Worm (Caenorhabditis elegans) whole organism, L4 larva: ENCODE results near the gene atf-8.

Source experiments
- D1046.2 ChIP-seq: fragments of 200-800 bp; sonication (Bioruptor generic); IDR thresholded peaks from 2 replicates; pipeline ENCODE4 v1.3.6; 2022; ENCODE audit warnings: missing genetic modification characterization, missing compliant biosample characterization
- F10B5.3 ChIP-seq: sonication (generic microtip); optimal IDR thresholded peaks from 2 replicates; lab custom pipeline; 2016; ENCODE audit warnings: mild to moderate bottlenecking, missing genetic modification characterization, missing compliant biosample characterization
- F44E2.7 ChIP-seq: fragments of 200-800 bp; sonication (Bioruptor generic); IDR thresholded peaks from 2 replicates; pipeline ENCODE4 v2.1.2; 2022; ENCODE audit warnings: missing genetic modification characterization, missing compliant biosample characterization
- T26A8.4 ChIP-seq: fragments of 200-800 bp; sonication (Bioruptor generic); IDR thresholded peaks from 2 replicates; pipeline ENCODE4 v1.3.6; 2022; ENCODE audit warnings: missing genetic modification characterization, missing compliant biosample characterization
- Y5F2A.4 ChIP-seq: fragments of 200-800 bp; sonication (Bioruptor generic); optimal IDR thresholded peaks from 2 replicates; lab custom pipeline; 2018; ENCODE audit warnings: mild to moderate bottlenecking, missing genetic modification characterization, missing compliant biosample characterization
- Y75B8A.6 ChIP-seq: fragments of 200-800 bp; sonication (Bioruptor generic); IDR thresholded peaks from 2 replicates; pipeline ENCODE4 v1.3.6; 2022; ENCODE audit warnings: missing genetic modification reagents, missing genetic modification characterization, missing compliant biosample characterization
- ZK546.5 ChIP-seq, 2 experiments: sonication (generic microtip); optimal IDR thresholded peaks; 2 replicates each; lab custom pipeline; 2017; ENCODE audit warnings: missing biosample characterization in 2 of 2, missing genetic modification characterization in 2 of 2
- aha-1 ChIP-seq: fragments of 150-350 bp; peaks from one replicate; lab custom pipeline; 2014; ENCODE audit warnings: missing biosample characterization, missing genetic modification characterization
- ceh-20 ChIP-seq: fragments of 200-800 bp; sonication (Bioruptor generic); IDR thresholded peaks from 2 replicates; pipeline ENCODE4 v1.3.6; 2022; ENCODE audit warnings: missing genetic modification reagents, missing genetic modification characterization, missing compliant biosample characterization
- ceh-82 ChIP-seq: sonication (generic microtip); optimal IDR thresholded peaks from 2 replicates; lab custom pipeline; 2017; ENCODE audit warnings: missing biosample characterization, missing genetic modification characterization
- daf-12 ChIP-seq: fragments of 150-350 bp; optimal IDR thresholded peaks from 2 replicates; lab custom pipeline; 2014; ENCODE audit warnings: missing biosample characterization, missing genetic modification reagents, missing genetic modification characterization
- daf-16 ChIP-seq, 3 experiments: sonication (generic microtip); optimal IDR thresholded peaks; 2 replicates each; lab custom pipeline; 2016 to 2017; ENCODE audit warnings: missing genetic modification characterization in 3 of 3, missing genetic modification reagents in 3 of 3, mild to moderate bottlenecking in 2 of 3, missing compliant biosample characterization in 2 of 3, missing biosample characterization in 1 of 3, moderate library complexity in 1 of 3
- daf-19 ChIP-seq: fragments of 200-800 bp; sonication (Bioruptor generic); conservative IDR thresholded peaks from 2 replicates; pipeline ENCODE4 v1.3.6; 2022; ENCODE audit warnings: missing genetic modification characterization, missing compliant biosample characterization
- duxl-1 ChIP-seq: sonication (generic microtip); optimal IDR thresholded peaks from 2 replicates; lab custom pipeline; 2016; ENCODE audit warnings: mild to moderate bottlenecking, missing genetic modification characterization, moderate library complexity, missing compliant biosample characterization; ENCODE audit not compliant: poor library complexity
- dve-1 ChIP-seq: sonication (generic microtip); optimal IDR thresholded peaks from 2 replicates; lab custom pipeline; 2017; ENCODE audit warnings: antibody characterized with exemption, mild to moderate bottlenecking, missing genetic modification characterization, missing compliant biosample characterization; ENCODE audit not compliant: insufficient read depth
- egl-27 ChIP-seq: sonication (generic microtip); optimal IDR thresholded peaks from 3 replicates; lab custom pipeline; 2017; ENCODE audit warnings: missing biosample characterization, missing genetic modification reagents, missing genetic modification characterization
- egl-43 ChIP-seq: fragments of 200-800 bp; sonication (Bioruptor generic); IDR thresholded peaks from 2 replicates; pipeline ENCODE4 v1.3.6; 2022; ENCODE audit warnings: missing genetic modification reagents, missing genetic modification characterization, missing compliant biosample characterization
- fkh-10 ChIP-seq: fragments of 150-350 bp; optimal IDR thresholded peaks from 2 replicates; lab custom pipeline; 2014; ENCODE audit warnings: missing biosample characterization, missing genetic modification reagents, missing genetic modification characterization
- fos-1 ChIP-seq: fragments of 150-350 bp; optimal IDR thresholded peaks from 2 replicates; lab custom pipeline; 2014; ENCODE audit warnings: missing biosample characterization, missing genetic modification characterization
- gei-8 ChIP-seq: fragments of 200-800 bp; sonication (Bioruptor generic); optimal IDR thresholded peaks from 2 replicates; lab custom pipeline; 2018; ENCODE audit warnings: mild to moderate bottlenecking, missing genetic modification characterization, missing compliant biosample characterization
- hlh-11 ChIP-seq: fragments of 200-800 bp; sonication (Bioruptor generic); optimal IDR thresholded peaks from 2 replicates; lab custom pipeline; 2018; ENCODE audit warnings: mild to moderate bottlenecking, missing genetic modification characterization, missing compliant biosample characterization
- jun-1 ChIP-seq: fragments of 150-350 bp; optimal IDR thresholded peaks from 2 replicates; lab custom pipeline; 2014; ENCODE audit warnings: missing biosample characterization, missing genetic modification reagents, missing genetic modification characterization
- lin-13 ChIP-seq: fragments of 150-350 bp; optimal IDR thresholded peaks from 2 replicates; lab custom pipeline; 2014; ENCODE audit warnings: missing biosample characterization, missing genetic modification reagents, missing genetic modification characterization
- lin-38 ChIP-seq: fragments of 200-800 bp; sonication (Bioruptor generic); IDR thresholded peaks from 2 replicates; pipeline ENCODE4 v1.3.6; 2022; ENCODE audit warnings: missing genetic modification reagents, missing genetic modification characterization, missing compliant biosample characterization
- lir-3 ChIP-seq: sonication (generic microtip); optimal IDR thresholded peaks from 2 replicates; lab custom pipeline; 2016; ENCODE audit warnings: mild to moderate bottlenecking, missing genetic modification characterization, missing compliant biosample characterization
- lsy-2 ChIP-seq, 2 experiments: fragments of 150-350 bp in 1 of 2; sonication (generic microtip) in 1 of 2; optimal IDR thresholded peaks; 2 replicates each; lab custom pipeline; 2014 to 2017; ENCODE audit warnings: missing biosample characterization in 2 of 2, missing genetic modification characterization in 2 of 2
- madf-5 ChIP-seq, 2 experiments: fragments of 200-800 bp; sonication (Bioruptor generic); IDR thresholded peaks; 2 replicates each; pipeline ENCODE4 v1.3.6; 2022; ENCODE audit warnings: missing compliant biosample characterization in 2 of 2, missing genetic modification characterization in 2 of 2
- madf-9 ChIP-seq: fragments of 200-800 bp; sonication (Bioruptor generic); conservative IDR thresholded peaks from 2 replicates; pipeline ENCODE4 v1.3.6; 2022; ENCODE audit warnings: missing genetic modification reagents, missing genetic modification characterization, missing compliant biosample characterization
- mep-1 ChIP-seq: fragments of 150-350 bp; sonication (generic microtip); optimal IDR thresholded peaks from 3 replicates; lab custom pipeline; 2014; ENCODE audit warnings: missing biosample characterization, missing genetic modification characterization
- nhr-10 ChIP-seq: fragments of 150-350 bp; optimal IDR thresholded peaks from 2 replicates; lab custom pipeline; 2014; ENCODE audit warnings: missing biosample characterization, missing genetic modification characterization
- nhr-102 ChIP-seq: sonication (generic microtip); optimal IDR thresholded peaks from 2 replicates; lab custom pipeline; 2016; ENCODE audit warnings: mild to moderate bottlenecking, missing genetic modification characterization, moderate library complexity, missing compliant biosample characterization
- nhr-11 ChIP-seq: fragments of 150-350 bp; optimal IDR thresholded peaks from 2 replicates; lab custom pipeline; 2014; ENCODE audit warnings: missing biosample characterization, missing genetic modification characterization
- nhr-28 ChIP-seq: fragments of 150-350 bp; optimal IDR thresholded peaks from 2 replicates; lab custom pipeline; 2014; ENCODE audit warnings: missing biosample characterization, missing genetic modification characterization
- nhr-48 ChIP-seq: sonication (generic microtip); optimal IDR thresholded peaks from 2 replicates; lab custom pipeline; 2016; ENCODE audit warnings: mild to moderate bottlenecking, missing genetic modification characterization, missing compliant biosample characterization
- pha-4 ChIP-seq, 2 experiments: fragments of 150-350 bp in 1 of 2; fragments of 200-800 bp in 1 of 2; sonication (Bioruptor generic) in 1 of 2; IDR thresholded peaks in 1 of 2; optimal IDR thresholded peaks in 1 of 2; 2 replicates each; pipeline versions ENCODE4 v1.3.6 to Lab custom; 2014 to 2022; ENCODE audit warnings: missing genetic modification characterization in 2 of 2, missing genetic modification reagents in 2 of 2, missing biosample characterization in 1 of 2, missing compliant biosample characterization in 1 of 2
- pqm-1 ChIP-seq: sonication (generic microtip); optimal IDR thresholded peaks from 2 replicates; lab custom pipeline; 2017; ENCODE audit warnings: missing biosample characterization, missing genetic modification characterization
- rbr-2 ChIP-seq: sonication (generic microtip); optimal IDR thresholded peaks from 2 replicates; lab custom pipeline; 2016; ENCODE audit warnings: missing genotype, missing genetic modification characterization, missing compliant biosample characterization
- saeg-2 ChIP-seq: fragments of 200-800 bp; sonication (Bioruptor generic); IDR thresholded peaks from 2 replicates; pipeline ENCODE4 v1.3.6; 2022; ENCODE audit warnings: missing genetic modification reagents, missing genetic modification characterization, missing compliant biosample characterization
- set-16 ChIP-seq: fragments of 200-800 bp; sonication (Bioruptor generic); IDR thresholded peaks from 2 replicates; pipeline ENCODE4 v1.3.6; 2022; ENCODE audit warnings: missing genetic modification reagents, missing genetic modification characterization, missing compliant biosample characterization
- tra-1 ChIP-seq: fragments of 200-800 bp; sonication (Bioruptor generic); IDR thresholded peaks from 2 replicates; pipeline ENCODE4 v1.3.6; 2022; ENCODE audit warnings: missing genetic modification reagents, missing genetic modification characterization, missing compliant biosample characterization
- unc-39 ChIP-seq: sonication (generic microtip); optimal IDR thresholded peaks from 2 replicates; lab custom pipeline; 2017; ENCODE audit warnings: missing biosample characterization, missing genetic modification characterization
- unc-62 ChIP-seq, 3 experiments: fragments of 150-350 bp in 1 of 3; sonication (generic microtip); optimal IDR thresholded peaks in 2 of 3; peaks in 1 of 3; 1 replicate in 1 of 3; 2 replicates in 2 of 3; lab custom pipeline; 2014 to 2017; ENCODE audit warnings: missing biosample characterization in 3 of 3, missing genetic modification characterization in 3 of 3, missing genetic modification reagents in 3 of 3, missing genotype in 1 of 3
- zfp-3 ChIP-seq: fragments of 200-800 bp; sonication (Bioruptor generic); conservative IDR thresholded peaks from 2 replicates; pipeline ENCODE4 v1.3.6; 2022; ENCODE audit warnings: missing genetic modification reagents, missing genetic modification characterization, missing compliant biosample characterization
- zip-2 ChIP-seq: fragments of 150-350 bp; optimal IDR thresholded peaks from 2 replicates; lab custom pipeline; 2014; ENCODE audit warnings: missing biosample characterization, missing genetic modification characterization
- ztf-7 ChIP-seq: fragments of 150-350 bp; optimal IDR thresholded peaks from 2 replicates; lab custom pipeline; 2014; ENCODE audit warnings: missing biosample characterization, missing genetic modification characterization

Gene atf-8

DNA sequence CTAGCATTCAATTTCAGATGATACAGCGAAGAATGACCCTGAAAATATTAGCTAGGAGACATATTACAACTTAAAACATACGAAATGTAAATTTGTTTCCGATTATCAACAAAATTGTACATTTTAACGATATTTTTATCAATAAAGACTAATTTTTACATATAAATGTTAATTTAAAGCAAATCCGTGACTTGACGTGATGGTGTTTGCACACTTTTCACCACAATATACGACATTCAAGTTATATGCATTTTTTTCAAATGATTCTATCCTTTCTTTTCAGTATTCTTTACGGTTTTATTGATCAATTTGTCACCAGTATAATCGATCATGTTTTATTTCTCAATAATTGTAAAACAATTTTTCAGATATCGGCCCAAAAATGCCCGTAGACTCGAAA, 9.6 kb upstream of the atf-8 start, which contains the start of gene Y38A10A.7 (continued):
- TF ChIP-seq fkh-10 (GFP tag; lab: Kevin White, UChicago): no peak
- TF ChIP-seq lsy-2 (tag; optimal IDR thresholded peaks at IDR 0.05; lab: Kevin White, UChicago): peak in 1 of 2 experiments; percentile 41
- TF ChIP-seq nhr-10: no peak
- TF ChIP-seq zip-2 (tag; lab: Kevin White, UChicago): no peak
- TF ChIP-seq egl-27 (tag; lab: Kevin White, UChicago): no peak
- no peak for TF ChIP-seq rbr-2
- no peak for TF ChIP-seq ZK546.5 (tag; optimal IDR thresholded peaks at IDR 0.05; lab: Kevin White, UChicago)
- TF ChIP-seq F44E2.7: no peak
- TF ChIP-seq unc-39 (tag; lab: Kevin White, UChicago): no peak
- no peak for TF ChIP-seq egl-43 (GFP tag; lab: Robert Waterston, UW)
- TF ChIP-seq pha-4 (GFP tag; IDR thresholded peaks at IDR 0.05; lab: Robert Waterston, UW): no peak
- TF ChIP-seq pha-4 (tag; optimal IDR thresholded peaks at IDR 0.05; lab: Kevin White, UChicago): no peak
- no peak for TF ChIP-seq ceh-82 (tag; lab: Kevin White, UChicago)
- TF ChIP-seq nhr-28 (tag; lab: Kevin White, UChicago): peak; percentile 4
- no peak for TF ChIP-seq madf-5 (GFP tag; IDR thresholded peaks at IDR 0.05; lab: Robert Waterston, UW)
- no peak for TF ChIP-seq nhr-11
- no peak for TF ChIP-seq madf-9 (GFP tag; lab: Robert Waterston, UW)

DNA sequence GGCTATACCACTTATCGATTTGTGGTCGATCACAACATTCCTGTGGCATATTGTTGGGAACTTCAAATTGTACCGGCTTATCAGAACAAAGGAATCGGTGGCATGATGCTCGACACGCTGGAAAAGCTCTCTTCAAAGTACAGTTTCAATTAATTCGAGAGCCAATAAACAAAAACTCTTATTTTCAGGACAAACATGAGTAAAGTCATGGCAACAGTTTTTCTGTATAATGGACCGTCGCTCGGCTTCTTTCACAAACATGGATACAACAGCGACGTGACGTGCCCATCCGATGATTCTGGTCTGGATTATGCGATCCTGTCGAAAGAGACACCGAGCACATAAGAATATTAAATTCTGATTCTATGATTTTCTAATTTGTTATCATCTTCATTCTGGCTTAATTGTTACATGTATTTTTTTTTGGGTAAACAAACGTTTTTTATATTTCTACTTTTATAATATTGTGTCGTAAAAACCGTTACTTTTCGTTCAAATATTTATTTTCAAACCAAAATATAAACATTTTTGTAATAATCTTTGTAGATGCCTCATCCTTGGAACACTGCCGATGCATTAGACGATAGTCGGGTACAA, 8.8 kb upstream of the atf-8 start, which contains the start of gene smut-1:
smut-1 (plus strand) TSS at position 547 of the 597 bp plus-strand sequence.
- no peak for TF ChIP-seq set-16
- TF ChIP-seq ceh-82 (tag; lab: Kevin White, UChicago): no peak
- no peak for TF ChIP-seq unc-62 (GFP tag; optimal IDR thresholded peaks at IDR 0.05 in 1 of 2; lab: Kevin White, UChicago)
- no peak for TF ChIP-seq unc-62 (tag; optimal IDR thresholded peaks at IDR 0.05; lab: Kevin White, UChicago)
- no peak for TF ChIP-seq daf-12 (tag; lab: Kevin White, UChicago)
- TF ChIP-seq ztf-7 (tag; lab: Kevin White, UChicago): no peak
- TF ChIP-seq lin-38: no peak
- no peak for TF ChIP-seq saeg-2 (GFP tag; lab: Robert Waterston, UW)
- TF ChIP-seq Y5F2A.4 (GFP tag; lab: Kevin White, UChicago): no peak

DNA sequence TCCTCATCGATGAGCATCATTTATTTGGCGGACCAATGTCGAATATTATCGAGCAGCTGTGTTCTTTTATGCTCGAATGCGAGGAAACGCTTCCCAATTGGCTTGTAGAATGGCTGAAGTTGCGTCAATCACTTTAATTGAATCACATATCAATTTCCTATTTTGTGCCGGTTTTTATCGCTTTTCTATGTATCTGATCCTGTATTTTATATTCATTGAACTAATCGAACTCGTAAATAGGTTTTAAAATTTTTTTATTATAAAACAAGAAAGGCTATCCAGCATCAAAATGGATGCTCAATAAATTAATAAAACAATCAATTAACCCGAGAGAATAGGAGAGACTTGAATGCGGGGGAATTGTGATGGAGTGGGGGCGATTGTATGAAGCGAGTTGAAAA, 6.7 kb upstream of the atf-8 start:
- TF ChIP-seq dve-1 (tag; lab: Kevin White, UChicago) (peak; percentile 36), tra-1 (GFP tag; lab: Robert Waterston, UW) (0 out of 2 replicates have a peak, but pooled peaks have one; percentile 13), daf-19 (no peak), ceh-20 (no peak), pqm-1 (tag; lab: Kevin White, UChicago) (peak; percentile 10), zfp-3 (GFP tag; lab: Robert Waterston, UW) (peak; percentile 51), daf-16 (GFP tag; optimal IDR thresholded peaks at IDR 0.05; lab: Kevin White, UChicago) (peak in 1 of 2 experiments; percentile 3), daf-16 (tag; optimal IDR thresholded peaks at IDR 0.05; lab: Kevin White, UChicago) (peak; percentile 61), T26A8.4 (peak; percentile 52; the same call in 1 of the 2 replicates), gei-8 (GFP tag; lab: Kevin White, UChicago) (no peak), jun-1 (tag; lab: Kevin White, UChicago) (no peak), zip-2 (tag; lab: Kevin White, UChicago) (peak; percentile 32), lsy-2 (tag; optimal IDR thresholded peaks at IDR 0.05; lab: Kevin White, UChicago) (peak in 1 of 2 experiments; percentile 65), nhr-10 (peak; percentile 14), pha-4 (GFP tag; IDR thresholded peaks at IDR 0.05; lab: Robert Waterston, UW) (peak; percentile 43; the same call in 1 of the 2 replicates), pha-4 (tag; optimal IDR thresholded peaks at IDR 0.05; lab: Kevin White, UChicago) (no peak), mep-1 (tag; lab: Kevin White, UChicago) (peak; percentile 66), hlh-11 (tag; lab: Kevin White, UChicago) (peak; percentile 6), lir-3 (tag; lab: Kevin White, UChicago) (no peak), duxl-1 (tag; lab: Kevin White, UChicago) (peak; percentile 44), D1046.2 (GFP tag; lab: Robert Waterston, UW) (no peak), Y75B8A.6 (GFP tag; lab: Robert Waterston, UW) (peak; percentile 36; the same call in 1 of the 2 replicates), F10B5.3 (tag; lab: Kevin White, UChicago) (peak; percentile 23), aha-1 (tag; lab: Kevin White, UChicago) (peak; percentile 77), unc-62 (GFP tag; optimal IDR thresholded peaks at IDR 0.05 in 1 of 2; lab: Kevin White, UChicago) (peak in 1 of 2 experiments; percentile 84), unc-62 (tag; optimal IDR thresholded peaks at IDR 0.05; lab: Kevin White, UChicago) (no peak), nhr-48 (peak; percentile 37), fos-1 (tag; lab: Kevin White, UChicago) (peak; percentile 3), lin-13 (GFP tag; lab: Kevin White, UChicago) (peak; percentile 24), nhr-102 (peak; percentile 55), lin-38 (peak; percentile 39)
